Fruit fly (Drosophila melanogaster) S2 (cell line): ENCODE data around the gene Chd64.

Source experiments
- CG8478 ChIP-seq: fragments of >200 bp; optimal IDR thresholded peaks from 2 replicates; lab custom pipeline; 2018
- CTCF ChIP-seq, 2 experiments: fragments of >200 bp; optimal IDR thresholded peaks; 2 replicates each; lab custom pipeline; 2018

DNA sequence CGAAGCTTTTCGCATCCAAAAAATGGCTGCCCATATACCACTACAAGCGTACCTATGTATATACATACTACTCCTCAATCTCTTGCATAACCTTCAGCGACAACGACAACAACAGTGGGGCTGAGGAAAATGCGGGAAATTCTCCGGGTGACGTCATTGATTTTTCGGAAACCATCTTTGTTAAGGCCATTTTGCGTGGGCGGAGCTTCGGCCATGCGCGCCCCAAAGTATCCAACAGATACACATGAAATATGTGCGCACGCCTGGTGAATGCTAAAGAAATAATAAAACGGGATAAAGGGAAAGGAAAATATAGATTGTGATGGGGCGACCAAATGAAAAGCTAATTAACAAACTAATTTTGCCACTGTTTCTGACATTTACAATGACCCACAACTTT lies 36.3 kb downstream of the Chd64 start:
- TF ChIP-seq CTCF (optimal IDR thresholded peaks at IDR 0.05; lab: Kevin White, UChicago) (no peak), CG8478 (no peak)
